Worm (Caenorhabditis elegans) whole organism, midembryonic: ENCODE measurements around the gene F57B7.2.
"Not testable (repeated sequence)": the region's sequence is repeated elsewhere in the genome, so short reads cannot be mapped to it uniquely, and the experiment has no call there.

Experiments
- T22C8.4 ChIP-seq: fragments of 200-800 bp; sonication (Bioruptor generic); IDR thresholded peaks from 2 replicates; pipeline ENCODE4 v1.3.6; 2022; ENCODE audit warnings: missing genetic modification characterization, missing compliant biosample characterization
- cog-1 ChIP-seq: sonication (generic microtip); optimal IDR thresholded peaks from 2 replicates; lab custom pipeline; 2016; ENCODE audit warnings: missing genetic modification characterization, missing compliant biosample characterization
- flt-1 ChIP-seq: fragments of 200-800 bp; sonication (Bioruptor generic); IDR thresholded peaks from 2 replicates; pipeline ENCODE4 v1.3.6; 2022; ENCODE audit warnings: missing genetic modification characterization, missing compliant biosample characterization
- klf-2 ChIP-seq: fragments of 200-800 bp; sonication (Bioruptor generic); conservative IDR thresholded peaks from 2 replicates; pipeline ENCODE4 v1.3.6; 2022; ENCODE audit warnings: missing genetic modification reagents, missing genetic modification characterization, missing compliant biosample characterization
- med-1 ChIP-seq: sonication (generic microtip); optimal IDR thresholded peaks from 2 replicates; lab custom pipeline; 2017; ENCODE audit warnings: missing genetic modification characterization, mild to moderate bottlenecking, missing compliant biosample characterization, antibody characterized with exemption, missing genetic modification reagents; ENCODE audit not compliant: insufficient read depth
- ref-1 ChIP-seq: fragments of 200-800 bp; sonication (Bioruptor generic); conservative IDR thresholded peaks from 2 replicates; pipeline ENCODE4 v1.3.6; 2022; ENCODE audit warnings: missing genetic modification reagents, missing genetic modification characterization, missing compliant biosample characterization
- tab-1 ChIP-seq: fragments of 200-800 bp; sonication (Bioruptor generic); IDR thresholded peaks from 2 replicates; pipeline ENCODE4 v1.3.6; 2022; ENCODE audit warnings: missing genetic modification characterization, missing compliant biosample characterization
- ztf-23 ChIP-seq: fragments of 200-800 bp; sonication (Bioruptor generic); IDR thresholded peaks from 2 replicates; pipeline ENCODE4 v1.3.6; 2022; ENCODE audit warnings: missing genetic modification reagents, missing genetic modification characterization, missing compliant biosample characterization
- ztf-29 ChIP-seq: fragments of 200-800 bp; sonication (Bioruptor generic); IDR thresholded peaks from 2 replicates; pipeline ENCODE4 v1.3.6; 2022; ENCODE audit warnings: missing genetic modification reagents, missing genetic modification characterization, missing compliant biosample characterization

Gene F57B7.2

DNA sequence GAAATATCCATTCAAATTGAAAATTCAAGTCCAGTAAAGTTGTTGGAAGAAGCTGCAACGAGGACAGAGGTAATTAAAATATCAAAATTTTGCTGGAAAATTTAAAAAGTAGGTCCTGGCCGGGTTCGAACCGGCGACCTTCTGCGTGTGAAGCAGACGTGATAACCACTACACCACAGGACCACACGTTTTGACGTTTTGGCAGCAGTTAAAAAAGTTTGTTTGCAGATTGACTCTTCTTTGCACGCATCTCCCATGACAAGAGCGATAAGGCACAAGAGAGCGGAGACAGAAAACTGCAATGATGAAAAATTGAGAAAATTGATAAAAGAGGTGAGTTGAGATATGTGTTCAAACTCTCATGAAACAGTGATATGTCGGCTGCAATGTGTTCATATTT lies 31.3 kb downstream of the F57B7.2 start:
- TF ChIP-seq cog-1 (tag; lab: Kevin White, UChicago), result no peak
- no peak for TF ChIP-seq flt-1 (GFP tag; lab: Robert Waterston, UW)
- TF ChIP-seq ref-1 (GFP tag; lab: Robert Waterston, UW), result 0 out of 2 replicates have a peak, but pooled peaks have one; percentile 32
- no peak for TF ChIP-seq ztf-29 (GFP tag; lab: Robert Waterston, UW)
- no peak for TF ChIP-seq med-1 (GFP tag; lab: Kevin White, UChicago)
- TF ChIP-seq T22C8.4 (GFP tag; lab: Robert Waterston, UW), result no peak
- TF ChIP-seq ztf-23 (GFP tag; lab: Robert Waterston, UW), result 0 out of 2 replicates have a peak, but pooled peaks have one; percentile 20
- no peak for TF ChIP-seq tab-1
- TF ChIP-seq klf-2, result no peak

- TF ChIP-seq med-1 (GFP tag; lab: Kevin White, UChicago) (no peak), ztf-23 (GFP tag; lab: Robert Waterston, UW) (no peak), klf-2 (no peak), ztf-29 (GFP tag; lab: Robert Waterston, UW) (no peak), flt-1 (GFP tag; lab: Robert Waterston, UW) (no peak)
Measured at ce11 chrV:11410902-11411561, 32.4 kb downstream of the F57B7.2 start, which contains the start of the genes K03B8.8 and grl-3. Gene K03B8.8 (minus strand): TSS chrV:11411002. Gene grl-3 (plus strand): TSS chrV:11411511.

DNA sequence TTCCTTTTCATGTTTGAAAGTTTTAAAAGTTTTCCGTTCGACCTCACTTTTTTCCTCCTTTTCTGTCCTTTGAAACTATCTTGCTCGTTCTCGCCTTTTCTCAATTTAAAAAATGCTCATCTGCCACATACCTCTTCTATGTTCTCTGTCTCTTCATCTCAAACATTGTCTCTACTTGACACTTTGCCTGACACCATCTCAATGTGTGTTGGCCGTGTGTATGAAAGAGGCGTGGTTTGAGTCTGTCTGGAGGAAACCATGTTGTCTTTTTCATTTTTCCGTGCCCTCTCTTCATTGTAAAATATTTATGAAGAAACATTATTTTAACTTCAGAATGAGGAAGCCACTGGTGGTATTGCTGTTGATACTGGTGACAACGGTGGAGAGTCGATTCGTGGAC lies 36.2 kb downstream of the F57B7.2 start, which contains the start of gene K03B8.6:
Gene K03B8.6 (plus strand): TSS at position 334 of the 400 bp plus-strand sequence.
- TF ChIP-seq ref-1 (GFP tag; lab: Robert Waterston, UW), result no peak
- TF ChIP-seq cog-1 (tag; lab: Kevin White, UChicago), result no peak
- TF ChIP-seq ztf-29 (GFP tag; lab: Robert Waterston, UW), result no peak
- TF ChIP-seq ztf-23 (GFP tag; lab: Robert Waterston, UW), result no peak
- TF ChIP-seq med-1 (GFP tag; lab: Kevin White, UChicago), result no peak

- TF ChIP-seq med-1 (GFP tag; lab: Kevin White, UChicago), result no peak
- TF ChIP-seq cog-1 (tag; lab: Kevin White, UChicago), result no peak
- no peak for TF ChIP-seq ztf-23 (GFP tag; lab: Robert Waterston, UW)
- no peak for TF ChIP-seq T22C8.4 (GFP tag; lab: Robert Waterston, UW)
Measured at ce11 chrV:11403702-11404101, 39.7 kb downstream of the F57B7.2 start.

- TF ChIP-seq klf-2 (no peak), cog-1 (tag; lab: Kevin White, UChicago) (no peak), flt-1 (GFP tag; lab: Robert Waterston, UW) (no peak), tab-1 (no peak), med-1 (GFP tag; lab: Kevin White, UChicago) (no peak), ref-1 (GFP tag; lab: Robert Waterston, UW) (no peak), ztf-23 (GFP tag; lab: Robert Waterston, UW) (no peak), ztf-29 (GFP tag; lab: Robert Waterston, UW) (no peak), T22C8.4 (GFP tag; lab: Robert Waterston, UW) (no peak)
Measured at ce11 chrV:11403059-11403458, 40.3 kb downstream of the F57B7.2 start.

- no peak for TF ChIP-seq tab-1
- no peak for TF ChIP-seq cog-1 (tag; lab: Kevin White, UChicago)
- no peak for TF ChIP-seq klf-2
- no peak for TF ChIP-seq T22C8.4 (GFP tag; lab: Robert Waterston, UW)
- TF ChIP-seq ref-1 (GFP tag; lab: Robert Waterston, UW), result no peak
- TF ChIP-seq med-1 (GFP tag; lab: Kevin White, UChicago), result no peak
Measured at ce11 chrV:11402610-11403009, 40.8 kb downstream of the F57B7.2 start, which contains the start of gene nas-19. Gene nas-19 (minus strand): TSS chrV:11402710.

- TF ChIP-seq klf-2, result no peak
- TF ChIP-seq ref-1 (GFP tag; lab: Robert Waterston, UW), result no peak
- TF ChIP-seq ztf-23 (GFP tag; lab: Robert Waterston, UW), result no peak
- no peak for TF ChIP-seq ztf-29 (GFP tag; lab: Robert Waterston, UW)
- TF ChIP-seq med-1 (GFP tag; lab: Kevin White, UChicago), result no peak
- no peak for TF ChIP-seq T22C8.4 (GFP tag; lab: Robert Waterston, UW)
- no peak for TF ChIP-seq cog-1 (tag; lab: Kevin White, UChicago)
- no peak for TF ChIP-seq flt-1 (GFP tag; lab: Robert Waterston, UW)
- no peak for TF ChIP-seq tab-1
Measured at ce11 chrV:11398616-11399015, 44.8 kb downstream of the F57B7.2 start, which contains the start of gene nas-17. Gene nas-17 (plus strand): TSS chrV:11398916.

- TF ChIP-seq cog-1 (tag; lab: Kevin White, UChicago); ztf-29 (GFP tag; lab: Robert Waterston, UW); tab-1: not testable (repeated sequence)
Measured at ce11 chrV:11396134-11396533, 47.3 kb downstream of the F57B7.2 start, which contains the start of gene nas-18. Gene nas-18 (plus strand): TSS chrV:11396434.

DNA sequence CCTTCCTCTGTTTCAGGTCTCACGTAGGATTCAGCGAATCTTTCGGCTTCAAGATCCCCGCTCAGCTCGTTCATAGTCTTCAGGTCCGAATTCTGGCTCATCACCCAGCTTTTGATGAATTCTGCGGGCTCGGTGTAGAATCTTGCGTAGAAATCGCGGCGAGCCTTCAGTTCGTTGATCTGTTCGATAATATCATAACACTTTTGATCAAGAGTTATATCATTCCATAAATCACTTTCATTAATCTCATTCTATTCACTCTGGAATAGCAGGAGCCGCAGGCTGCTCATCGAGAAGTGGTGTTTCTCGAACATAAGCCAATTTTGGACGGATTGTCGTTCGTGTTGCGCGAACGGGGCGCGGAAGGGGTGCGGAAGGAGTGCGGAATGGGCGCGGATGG lies 48.4 kb downstream of the F57B7.2 start, which contains the start of gene K03B8.4:
Gene K03B8.4 (minus strand): TSS at position 101 of the 400 bp plus-strand sequence.
- not testable (repeated sequence) for TF ChIP-seq tab-1; flt-1 (GFP tag; lab: Robert Waterston, UW); ztf-23 (GFP tag; lab: Robert Waterston, UW)

- no peak for TF ChIP-seq med-1 (GFP tag; lab: Kevin White, UChicago)
Measured at ce11 chrV:11392020-11392419, 51.4 kb downstream of the F57B7.2 start, which contains the start of gene nas-16. Gene nas-16 (plus strand): TSS chrV:11392320.
